Fruit fly (Drosophila melanogaster) whole organism, embryonic: ENCODE measurements around the gene CG31278.
A peak's percentile ranks its signal among the peaks of the same experiment; 100 is the strongest.

Experiments used
- Atf3 ChIP-seq: fragments of 200-800 bp; sonication (Bioruptor generic); optimal IDR thresholded peaks from 3 replicates; lab custom pipeline; 2016; ENCODE audit warnings: missing biosample characterization, missing genetic modification characterization
- CG10654 ChIP-seq: fragments of 200-800 bp; sonication (Bioruptor generic); optimal IDR thresholded peaks from 2 replicates; lab custom pipeline; 2016; ENCODE audit warnings: missing biosample characterization, missing genetic modification characterization
- CG11504 ChIP-seq: fragments of 200-800 bp; sonication (Bioruptor generic); optimal IDR thresholded peaks from 3 replicates; lab custom pipeline; 2019; ENCODE audit warnings: missing biosample characterization, mild to moderate bottlenecking, missing genetic modification characterization, moderate library complexity
- CG12299 ChIP-seq: fragments of 200-800 bp; sonication (Bioruptor generic); optimal IDR thresholded peaks from 2 replicates; lab custom pipeline; 2018; ENCODE audit warnings: missing biosample characterization, mild to moderate bottlenecking, missing genetic modification characterization
- CG14441 ChIP-seq: fragments of 200-800 bp; sonication (Bioruptor generic); IDR thresholded peaks from 2 replicates; pipeline ENCODE4 v1.3.6; 2022; ENCODE audit warnings: missing biosample characterization, missing genetic modification characterization
- CG15514 ChIP-seq: fragments of 200-800 bp; sonication (Bioruptor generic); optimal IDR thresholded peaks from 3 replicates; lab custom pipeline; 2017; ENCODE audit warnings: missing biosample characterization, missing genetic modification characterization, mild to moderate bottlenecking, moderate library complexity, missing genetic modification reagents
- CG18262 ChIP-seq: fragments of 200-800 bp; optimal IDR thresholded peaks from 3 replicates; lab custom pipeline; 2019; ENCODE audit warnings: missing biosample characterization, mild to moderate bottlenecking, missing genetic modification characterization, moderate library complexity
- CG18599 ChIP-seq: fragments of 200-800 bp; sonication (Bioruptor generic); optimal IDR thresholded peaks from 3 replicates; lab custom pipeline; 2017; ENCODE audit warnings: missing biosample characterization, missing genetic modification characterization, mild to moderate bottlenecking, moderate library complexity, missing genetic modification reagents
- CG2678 ChIP-seq: fragments of 200-800 bp; sonication (Bioruptor generic); optimal IDR thresholded peaks from 3 replicates; lab custom pipeline; 2019; ENCODE audit warnings: missing biosample characterization, mild to moderate bottlenecking, missing genetic modification characterization, moderate library complexity
- CG3281 ChIP-seq: fragments of 200-800 bp; sonication (Bioruptor generic); optimal IDR thresholded peaks from 3 replicates; lab custom pipeline; 2017; ENCODE audit warnings: missing biosample characterization, mild to moderate bottlenecking, missing genetic modification characterization
- CG5953 ChIP-seq: fragments of 200-800 bp; sonication (Bioruptor generic); IDR thresholded peaks from 2 replicates; pipeline ENCODE4 v1.3.6; 2022; ENCODE audit warnings: missing biosample characterization, missing genetic modification characterization
- CG8388 ChIP-seq: fragments of 200-800 bp; sonication (Bioruptor generic); optimal IDR thresholded peaks from 2 replicates; lab custom pipeline; 2019; ENCODE audit warnings: missing biosample characterization, mild to moderate bottlenecking, missing genetic modification characterization, moderate library complexity
- D19B ChIP-seq: fragments of 200-800 bp; sonication (Bioruptor generic); optimal IDR thresholded peaks from 2 replicates; lab custom pipeline; 2017; ENCODE audit warnings: missing biosample characterization, mild to moderate bottlenecking, missing genetic modification characterization
- Doc2 ChIP-seq: fragments of 200-800 bp; sonication (Bioruptor generic); IDR thresholded peaks from 2 replicates; pipeline ENCODE4 v1.3.6; 2022; ENCODE audit warnings: missing biosample characterization, missing genetic modification characterization
- Lpt ChIP-seq: fragments of >200 bp; optimal IDR thresholded peaks from 2 replicates; lab custom pipeline; 2018; ENCODE audit warnings: missing biosample characterization, missing genetic modification characterization
- Mad ChIP-seq: fragments of 200-800 bp; sonication (Bioruptor generic); optimal IDR thresholded peaks from 2 replicates; lab custom pipeline; 2016; ENCODE audit warnings: missing biosample characterization, missing genetic modification characterization
- Meics ChIP-seq: fragments of 200-800 bp; sonication (Bioruptor generic); optimal IDR thresholded peaks from 2 replicates; lab custom pipeline; 2017; ENCODE audit warnings: missing biosample characterization, mild to moderate bottlenecking, missing genetic modification characterization
- Rfx ChIP-seq: fragments of 200-800 bp; sonication (Bioruptor generic); IDR thresholded peaks from 2 replicates; pipeline ENCODE4 v1.3.6; 2022; ENCODE audit warnings: missing biosample characterization, missing genetic modification characterization
- Stat92E ChIP-seq, 3 experiments: fragments of >200 bp in 2 of 3; fragments of 200-800 bp in 1 of 3; sonication (Bioruptor generic) in 1 of 3; optimal IDR thresholded peaks; 2 replicates each; lab custom pipeline; 2017 to 2019; ENCODE audit warnings: missing biosample characterization in 3 of 3, missing genetic modification characterization in 3 of 3, mild to moderate bottlenecking in 1 of 3, moderate library complexity in 1 of 3
- abd-A ChIP-seq: fragments of 200-800 bp; sonication (Bioruptor generic); optimal IDR thresholded peaks from 3 replicates; lab custom pipeline; 2019; ENCODE audit warnings: missing biosample characterization, mild to moderate bottlenecking, missing genetic modification characterization, moderate library complexity
- crp ChIP-seq, 2 experiments: fragments of 200-800 bp; sonication (Bioruptor generic); optimal IDR thresholded peaks; 2 replicates in 1 of 2; 3 replicates in 1 of 2; lab custom pipeline; 2017; ENCODE audit warnings: missing biosample characterization in 2 of 2, missing genetic modification characterization in 2 of 2, mild to moderate bottlenecking in 1 of 2, moderate library complexity in 1 of 2
- hb ChIP-seq: fragments of 200-800 bp; sonication (Bioruptor generic); IDR thresholded peaks from 3 replicates; pipeline ENCODE4 v1.3.6; 2022; ENCODE audit warnings: missing biosample characterization, missing genetic modification characterization; ENCODE audit not compliant: partially characterized antibody
- kni ChIP-seq: fragments of 200-800 bp; sonication (Bioruptor generic); optimal IDR thresholded peaks from 3 replicates; lab custom pipeline; 2017; ENCODE audit warnings: mild to moderate bottlenecking, missing biosample characterization, missing genetic modification reagents, missing genetic modification characterization
- lab ChIP-seq: fragments of 200-800 bp; sonication (Bioruptor generic); optimal IDR thresholded peaks from 3 replicates; lab custom pipeline; 2017; ENCODE audit warnings: missing biosample characterization, missing genetic modification characterization, mild to moderate bottlenecking, moderate library complexity, missing genetic modification reagents
- lola ChIP-seq, 3 experiments: fragments of >200 bp in 2 of 3; fragments of 200-800 bp in 1 of 3; sonication (Bioruptor generic) in 1 of 3; optimal IDR thresholded peaks; 2 replicates each; lab custom pipeline; 2017 to 2019; ENCODE audit warnings: missing biosample characterization in 3 of 3, missing genetic modification characterization in 3 of 3, mild to moderate bottlenecking in 1 of 3, moderate library complexity in 1 of 3
- nerfin-1 ChIP-seq: fragments of 200-800 bp; sonication (Bioruptor generic); optimal IDR thresholded peaks from 3 replicates; lab custom pipeline; 2019; ENCODE audit warnings: missing biosample characterization, mild to moderate bottlenecking, missing genetic modification characterization, moderate library complexity
- org-1 ChIP-seq: fragments of 200-800 bp; sonication (Bioruptor generic); optimal IDR thresholded peaks from 2 replicates; lab custom pipeline; 2017; ENCODE audit warnings: missing biosample characterization, missing genetic modification characterization
- sob ChIP-seq: fragments of 200-800 bp; sonication (Bioruptor generic); IDR thresholded peaks from 2 replicates; pipeline ENCODE4 v1.3.6; 2022; ENCODE audit warnings: missing biosample characterization, missing genetic modification characterization
- zen2 ChIP-seq: fragments of 200-800 bp; sonication (Bioruptor generic); IDR thresholded peaks from 3 replicates; pipeline ENCODE4 v1.3.6; 2022; ENCODE audit warnings: missing biosample characterization, missing genetic modification characterization; ENCODE audit not compliant: partially characterized antibody

Gene CG31278

dm6 chr3R:10726714-10727113 lies 18.6 kb upstream of the CG31278 start:
- peak; percentile 24 for TF ChIP-seq CG3281 (GFP tag; lab: Kevin White, UChicago)
- TF ChIP-seq Stat92E (GFP tag; optimal IDR thresholded peaks at IDR 0.05; lab: Kevin White, UChicago) = no peak
- TF ChIP-seq sob (GFP tag; lab: Robert Waterston, UW) = 0 out of 2 replicates have a peak, but pooled peaks have one; percentile 23
- no peak for TF ChIP-seq abd-A (tag; lab: Kevin White, UChicago)
- 0 out of 2 replicates have a peak, but pooled peaks have one; percentile 30 for TF ChIP-seq Rfx (GFP tag; lab: Robert Waterston, UW)
- TF ChIP-seq org-1 (GFP tag; lab: Kevin White, UChicago) = no peak
- no peak for TF ChIP-seq zen2 (GFP tag; lab: Robert Waterston, UW)
- no peak for TF ChIP-seq Mad (GFP tag; lab: Kevin White, UChicago)
- TF ChIP-seq CG5953 (GFP tag; lab: Robert Waterston, UW) = no peak
- peak; percentile 58 for TF ChIP-seq lab (GFP tag; lab: Kevin White, UChicago)
- peak; percentile 7 for TF ChIP-seq Meics
- peak; percentile 9 for TF ChIP-seq CG15514 (GFP tag; lab: Kevin White, UChicago)
- no peak for TF ChIP-seq lola (GFP tag; optimal IDR thresholded peaks at IDR 0.05; lab: Kevin White, UChicago)
- TF ChIP-seq CG18599 (GFP tag; lab: Kevin White, UChicago) = peak; percentile 68
- TF ChIP-seq, all 482 proteins: peak for 7

dm6 chr3R:10714498-10714897 lies 6.4 kb upstream of the CG31278 start, which contains the start of gene CG4073:
Gene CG4073, plus strand, starts transcription at chr3R:10714798.
- no peak for TF ChIP-seq kni
- no peak for TF ChIP-seq CG18262 (tag; lab: Kevin White, UChicago)
- TF ChIP-seq D19B (GFP tag; lab: Kevin White, UChicago) = no peak
- no peak for TF ChIP-seq Doc2 (GFP tag; lab: Robert Waterston, UW)
- no peak for TF ChIP-seq CG2678 (tag; lab: Kevin White, UChicago)
- TF ChIP-seq CG10654 (GFP tag; lab: Kevin White, UChicago) = no peak
- no peak for TF ChIP-seq CG14441 (GFP tag; lab: Robert Waterston, UW)

- peak; percentile 81 for TF ChIP-seq CG11504 (tag; lab: Kevin White, UChicago)
- TF ChIP-seq hb (GFP tag; lab: Robert Waterston, UW) = no peak
- TF ChIP-seq, all 482 proteins: peak for 1
Measured at dm6 chr3R:10711148-10711547, 3.0 kb upstream of the CG31278 start, which contains the start of gene CG14689. Gene CG14689, minus strand, starts transcription at chr3R:10711248.

- TF ChIP-seq CG12299 (no peak), Atf3 (GFP tag; lab: Kevin White, UChicago) (no peak), CG8388 (GFP tag; lab: Kevin White, UChicago) (peak; percentile 61), nerfin-1 (tag; lab: Kevin White, UChicago) (no peak), crp (GFP tag; optimal IDR thresholded peaks at IDR 0.05; lab: Kevin White, UChicago) (peak in 1 of 2 experiments; percentile 12)
Measured at dm6 chr3R:10709264-10709663, 1.1 kb upstream of the CG31278 start, which contains the start of gene CG31373. Gene CG31373, minus strand, starts transcription at chr3R:10709364.

- no peak for TF ChIP-seq Lpt (GFP tag; lab: Kevin White, UChicago)
Measured at dm6 chr3R:10706763-10707162, 1.4 kb downstream of the CG31278 start, which contains the start of the genes CG31467 and CG14684. Gene CG31467, minus strand, starts transcription at chr3R:10706863. Gene CG14684, plus strand, starts transcription at chr3R:10706974.
